Worm (Caenorhabditis elegans): ENCODE measurements around the gene K09H11.11.

- TF ChIP-seq unc-62 (GFP tag; optimal IDR thresholded peaks at IDR 0.05) (no peak), nhr-12 (tag; optimal IDR thresholded peaks at IDR 0.05) (no peak), nhr-2 (tag; optimal IDR thresholded peaks at IDR 0.05) (no peak), ces-1 (GFP tag; optimal IDR thresholded peaks at IDR 0.05) (no peak), nhr-76 (tag; optimal IDR thresholded peaks at IDR 0.05) (no peak), mab-5 (tag; optimal IDR thresholded peaks at IDR 0.05) (no peak), lsy-2 (tag; optimal IDR thresholded peaks at IDR 0.05) (no peak), snpc-4 (tag; optimal IDR thresholded peaks at IDR 0.05) (no peak), nhr-237 (tag; optimal IDR thresholded peaks at IDR 0.05) (no peak), ham-2 (GFP tag; optimal IDR thresholded peaks at IDR 0.05) (no peak), unc-39 (tag; optimal IDR thresholded peaks at IDR 0.05) (no peak)
These were observed 24.9 kb upstream of the K09H11.11 start for ce11 chrV:5779984-5780383.

Data from whole organism, mixed stage, embryonic.